Worm (Caenorhabditis elegans) whole organism, L3 larva: ENCODE data around the gene F40B5.2.
A peak's percentile ranks its signal among the peaks of the same experiment; 100 is the strongest.

Experiments used
- R02D3.7 ChIP-seq: fragments of 150-350 bp; optimal IDR thresholded peaks from 2 replicates; lab custom pipeline; 2014; ENCODE audit warnings: missing biosample characterization, missing genetic modification characterization
- ZK546.5 ChIP-seq: sonication (generic microtip); optimal IDR thresholded peaks from 2 replicates; lab custom pipeline; 2017; ENCODE audit warnings: missing biosample characterization, missing genetic modification characterization
- aly-2 ChIP-seq: fragments of 150-350 bp; optimal IDR thresholded peaks from 2 replicates; lab custom pipeline; 2014; ENCODE audit warnings: missing biosample characterization, missing genetic modification characterization
- ama-1 ChIP-seq: fragments of 150-350 bp; optimal IDR thresholded peaks from 2 replicates; lab custom pipeline; 2018
- ceh-16 ChIP-seq: sonication (generic microtip); optimal IDR thresholded peaks from 2 replicates; lab custom pipeline; 2017; ENCODE audit warnings: missing biosample characterization, missing genetic modification characterization
- ceh-28 ChIP-seq: fragments of 150-350 bp; optimal IDR thresholded peaks from 2 replicates; lab custom pipeline; 2014; ENCODE audit warnings: missing biosample characterization, missing genetic modification reagents, missing genetic modification characterization
- ceh-82 ChIP-seq: fragments of 150-350 bp; optimal IDR thresholded peaks from 2 replicates; lab custom pipeline; 2014; ENCODE audit warnings: missing biosample characterization, missing genetic modification characterization
- daf-12 ChIP-seq: fragments of 150-350 bp; optimal IDR thresholded peaks from 2 replicates; lab custom pipeline; 2014; ENCODE audit warnings: missing biosample characterization, missing genetic modification reagents, missing genetic modification characterization
- egl-27 ChIP-seq: sonication (generic microtip); optimal IDR thresholded peaks from 4 replicates; lab custom pipeline; 2017; ENCODE audit warnings: missing biosample characterization, missing genetic modification reagents, missing genetic modification characterization
- egl-5 ChIP-seq: fragments of 150-350 bp; optimal IDR thresholded peaks from 2 replicates; lab custom pipeline; 2017; ENCODE audit warnings: missing biosample characterization, missing genetic modification reagents, missing genetic modification characterization, inconsistent platforms
- elt-1 ChIP-seq: fragments of 150-350 bp; optimal IDR thresholded peaks from 2 replicates; lab custom pipeline; 2014; ENCODE audit warnings: missing biosample characterization, missing genetic modification characterization
- elt-2 ChIP-seq: sonication (generic microtip); optimal IDR thresholded peaks from 2 replicates; lab custom pipeline; 2016; ENCODE audit warnings: missing genetic modification reagents, mild to moderate bottlenecking, missing genetic modification characterization, missing compliant biosample characterization
- elt-3 ChIP-seq, 3 experiments: fragments of 150-350 bp in 1 of 3; sonication (generic microtip) in 2 of 3; optimal IDR thresholded peaks; 2 replicates in 2 of 3; 4 replicates in 1 of 3; lab custom pipeline; 2014 to 2017; ENCODE audit warnings: missing biosample characterization in 3 of 3, missing genetic modification characterization in 3 of 3
- eor-1 ChIP-seq, 2 experiments: fragments of 150-350 bp; optimal IDR thresholded peaks; 2 replicates each; lab custom pipeline; 2014 to 2018; ENCODE audit warnings: missing biosample characterization in 2 of 2, missing genetic modification characterization in 2 of 2
- fkh-10 ChIP-seq: sonication (generic microtip); optimal IDR thresholded peaks from 2 replicates; lab custom pipeline; 2017; ENCODE audit warnings: missing biosample characterization, missing genetic modification reagents, missing genetic modification characterization
- fkh-2 ChIP-seq: fragments of 150-350 bp; optimal IDR thresholded peaks from 2 replicates; lab custom pipeline; 2014; ENCODE audit warnings: missing biosample characterization, missing genetic modification reagents, missing genetic modification characterization
- fos-1 ChIP-seq: fragments of 150-350 bp; optimal IDR thresholded peaks from 2 replicates; lab custom pipeline; 2014; ENCODE audit warnings: missing biosample characterization, missing genetic modification characterization
- hmg-11 ChIP-seq: sonication (generic microtip); optimal IDR thresholded peaks from 2 replicates; lab custom pipeline; 2016; ENCODE audit warnings: missing genetic modification characterization, missing compliant biosample characterization
- jun-1 ChIP-seq: fragments of 150-350 bp; optimal IDR thresholded peaks from 2 replicates; lab custom pipeline; 2014; ENCODE audit warnings: missing biosample characterization, missing genetic modification reagents, missing genetic modification characterization
- lin-15B ChIP-seq: fragments of 150-350 bp; optimal IDR thresholded peaks from 2 replicates; lab custom pipeline; 2014; ENCODE audit warnings: missing biosample characterization, missing genetic modification characterization
- lin-39 ChIP-seq: fragments of 150-350 bp; optimal IDR thresholded peaks from 2 replicates; lab custom pipeline; 2018; ENCODE audit warnings: missing biosample characterization, missing genetic modification reagents, missing genetic modification characterization
- lsy-12 ChIP-seq: sonication (generic microtip); optimal IDR thresholded peaks from 2 replicates; lab custom pipeline; 2016; ENCODE audit warnings: mild to moderate bottlenecking, missing genetic modification characterization, missing compliant biosample characterization
- mdl-1 ChIP-seq: fragments of 150-350 bp; optimal IDR thresholded peaks from 2 replicates; lab custom pipeline; 2014; ENCODE audit warnings: missing biosample characterization, missing genetic modification characterization
- mml-1 ChIP-seq: fragments of 150-350 bp; sonication (generic microtip); optimal IDR thresholded peaks from 3 replicates; lab custom pipeline; 2014; ENCODE audit warnings: missing biosample characterization, missing genetic modification characterization
- nfya-1 ChIP-seq: sonication (generic microtip); optimal IDR thresholded peaks from 2 replicates; lab custom pipeline; 2017; ENCODE audit warnings: missing genetic modification characterization, mild to moderate bottlenecking, missing compliant biosample characterization, antibody characterized with exemption, moderate library complexity; ENCODE audit not compliant: insufficient read depth
- nhr-11 ChIP-seq: fragments of 150-350 bp; optimal IDR thresholded peaks from 2 replicates; lab custom pipeline; 2014; ENCODE audit warnings: missing biosample characterization, missing genetic modification characterization
- nhr-12 ChIP-seq: fragments of 150-350 bp; optimal IDR thresholded peaks from 2 replicates; lab custom pipeline; 2014; ENCODE audit warnings: missing biosample characterization, missing genetic modification characterization
- nhr-23 ChIP-seq: fragments of 150-350 bp; optimal IDR thresholded peaks from 2 replicates; lab custom pipeline; 2014; ENCODE audit warnings: missing biosample characterization, missing genetic modification reagents, missing genetic modification characterization
- nhr-237 ChIP-seq: fragments of 150-350 bp; optimal IDR thresholded peaks from 2 replicates; lab custom pipeline; 2014; ENCODE audit warnings: missing biosample characterization, missing genetic modification characterization
- nhr-25 ChIP-seq: sonication (generic microtip); optimal IDR thresholded peaks from 2 replicates; lab custom pipeline; 2017; ENCODE audit warnings: missing biosample characterization, missing genetic modification characterization
- nhr-28 ChIP-seq: fragments of 150-350 bp; optimal IDR thresholded peaks from 2 replicates; lab custom pipeline; 2014; ENCODE audit warnings: missing biosample characterization, missing genetic modification characterization
- nhr-43 ChIP-seq: sonication (generic microtip); optimal IDR thresholded peaks from 2 replicates; lab custom pipeline; 2016; ENCODE audit warnings: mild to moderate bottlenecking, missing genetic modification characterization, missing compliant biosample characterization; ENCODE audit not compliant: poor library complexity, severe bottlenecking
- nhr-76 ChIP-seq: fragments of 150-350 bp; sonication (generic microtip); optimal IDR thresholded peaks from 5 replicates; lab custom pipeline; 2014; ENCODE audit warnings: missing biosample characterization, missing genetic modification characterization
- nhr-77 ChIP-seq: fragments of 150-350 bp; optimal IDR thresholded peaks from 2 replicates; lab custom pipeline; 2014; ENCODE audit warnings: missing biosample characterization, missing genetic modification characterization
- pha-4 ChIP-seq: fragments of 150-350 bp; optimal IDR thresholded peaks from 2 replicates; lab custom pipeline; 2014; ENCODE audit warnings: missing biosample characterization, missing genetic modification reagents, missing genetic modification characterization
- pqm-1 ChIP-seq: fragments of 150-350 bp; optimal IDR thresholded peaks from 2 replicates; lab custom pipeline; 2017; ENCODE audit warnings: missing biosample characterization, missing genetic modification characterization, inconsistent platforms
- sea-2 ChIP-seq: fragments of 150-350 bp; sonication (generic microtip); optimal IDR thresholded peaks from 4 replicates; lab custom pipeline; 2014; ENCODE audit warnings: missing biosample characterization, missing genetic modification reagents, missing genetic modification characterization
- skn-1 ChIP-seq: fragments of 150-350 bp; optimal IDR thresholded peaks from 2 replicates; lab custom pipeline; 2014; ENCODE audit warnings: missing biosample characterization, missing genetic modification characterization
- snpc-4 ChIP-seq: fragments of 150-350 bp; optimal IDR thresholded peaks from 2 replicates; lab custom pipeline; 2014; ENCODE audit warnings: missing biosample characterization, missing genetic modification characterization
- tbx-2 ChIP-seq: sonication (generic microtip); optimal IDR thresholded peaks from 2 replicates; lab custom pipeline; 2016; ENCODE audit warnings: mild to moderate bottlenecking, missing genetic modification characterization, missing compliant biosample characterization
- unc-39 ChIP-seq: sonication (generic microtip); optimal IDR thresholded peaks from 4 replicates; lab custom pipeline; 2017; ENCODE audit warnings: missing biosample characterization, missing genetic modification characterization
- unc-62 ChIP-seq: fragments of 150-350 bp; sonication (generic microtip); optimal IDR thresholded peaks from 4 replicates; lab custom pipeline; 2014; ENCODE audit warnings: missing biosample characterization, missing genetic modification reagents, missing genetic modification characterization
- zag-1 ChIP-seq: fragments of 150-350 bp; optimal IDR thresholded peaks from 2 replicates; lab custom pipeline; 2014; ENCODE audit warnings: missing biosample characterization, missing genetic modification characterization
- ztf-11 ChIP-seq: fragments of 150-350 bp; optimal IDR thresholded peaks from 2 replicates; lab custom pipeline; 2014; ENCODE audit warnings: missing biosample characterization, missing genetic modification characterization
- ztf-4 ChIP-seq: fragments of 150-350 bp; optimal IDR thresholded peaks from 2 replicates; lab custom pipeline; 2014; ENCODE audit warnings: missing biosample characterization, missing genetic modification characterization

F40B5.2 gene

ce11 chrX:8404308-8405085 lies 36.8 kb downstream of the F40B5.2 start:
- TF ChIP-seq ceh-82, result peak; percentile 79
- peak; percentile 79 for TF ChIP-seq nfya-1
- TF ChIP-seq ceh-28 (tag; lab: Kevin White, UChicago), result peak; percentile 71
- TF ChIP-seq nhr-28 (tag; lab: Kevin White, UChicago), result no peak
- peak; percentile 94 for TF ChIP-seq egl-5 (tag; lab: Kevin White, UChicago)
- no peak for TF ChIP-seq ZK546.5 (tag; lab: Kevin White, UChicago)
- peak; percentile 48 for TF ChIP-seq unc-62 (GFP tag; lab: Kevin White, UChicago)
- no peak for TF ChIP-seq ztf-4 (tag; lab: Kevin White, UChicago)
- peak; percentile 83 for TF ChIP-seq jun-1 (tag; lab: Kevin White, UChicago)
- peak; percentile 60 for TF ChIP-seq R02D3.7 (tag; lab: Kevin White, UChicago)
- peak; percentile 50 for TF ChIP-seq lin-15B
- TF ChIP-seq eor-1 (tag; optimal IDR thresholded peaks at IDR 0.05; lab: Kevin White, UChicago), result no peak
- peak; percentile 10 for TF ChIP-seq elt-1
- TF ChIP-seq pha-4, result peak; percentile 84
- peak; percentile 94 for TF ChIP-seq skn-1 (tag; lab: Kevin White, UChicago)
- no peak for TF ChIP-seq snpc-4 (tag; lab: Kevin White, UChicago)
- no peak for TF ChIP-seq mml-1 (tag; lab: Kevin White, UChicago)
- TF ChIP-seq nhr-23 (tag; lab: Kevin White, UChicago), result peak; percentile 64
- peak; percentile 47 for TF ChIP-seq pqm-1 (tag; lab: Kevin White, UChicago)
- TF ChIP-seq lin-39 (tag; lab: Kevin White, UChicago), result peak; percentile 91
- no peak for TF ChIP-seq ceh-16 (tag; lab: Kevin White, UChicago)
- peak; percentile 91 for TF ChIP-seq fkh-10 (GFP tag; lab: Kevin White, UChicago)
- peak; percentile 89 for TF ChIP-seq nhr-25 (tag; lab: Kevin White, UChicago)
- TF ChIP-seq zag-1 (tag; lab: Kevin White, UChicago), result peak; percentile 20
- TF ChIP-seq sea-2 (GFP tag; lab: Kevin White, UChicago), result peak; percentile 81
- TF ChIP-seq nhr-43 (tag; lab: Kevin White, UChicago), result peak; percentile 83
- TF ChIP-seq elt-3 (tag; optimal IDR thresholded peaks at IDR 0.05; lab: Kevin White, UChicago), result peak in 1 of 3 experiments; percentile 86
- TF ChIP-seq egl-27 (tag; lab: Kevin White, UChicago), result peak; percentile 61
- peak; percentile 77 for TF ChIP-seq elt-2 (tag; lab: Kevin White, UChicago)
- peak; percentile 46 for TF ChIP-seq nhr-11
- no peak for TF ChIP-seq nhr-237 (tag; lab: Kevin White, UChicago)
- peak; percentile 20 for TF ChIP-seq ama-1
- TF ChIP-seq ztf-11 (tag; lab: Kevin White, UChicago), result no peak
- no peak for TF ChIP-seq nhr-76 (tag; lab: Kevin White, UChicago)
- peak; percentile 91 for TF ChIP-seq tbx-2 (tag; lab: Kevin White, UChicago)
- no peak for TF ChIP-seq aly-2 (tag; lab: Kevin White, UChicago)
- no peak for TF ChIP-seq nhr-12 (tag; lab: Kevin White, UChicago)
- TF ChIP-seq hmg-11 (tag; lab: Kevin White, UChicago), result peak; percentile 99
- TF ChIP-seq fkh-2 (tag; lab: Kevin White, UChicago), result no peak
- no peak for TF ChIP-seq unc-39 (tag; lab: Kevin White, UChicago)
- TF ChIP-seq nhr-77 (tag; lab: Kevin White, UChicago), result peak; percentile 79
- peak; percentile 64 for TF ChIP-seq mdl-1 (tag; lab: Kevin White, UChicago)
- peak; percentile 90 for TF ChIP-seq lsy-12
- peak; percentile 26 for TF ChIP-seq fos-1
- TF ChIP-seq daf-12 (tag; lab: Kevin White, UChicago), result no peak
